Fruit fly (Drosophila melanogaster) whole organism, wandering third instar larva: Measurements from ENCODE around the gene AcCoAS.

Experiments
- CG32264 ChIP-seq: fragments of 200-800 bp; sonication (Bioruptor generic); optimal IDR thresholded peaks from 2 replicates; lab custom pipeline; 2016; ENCODE audit warnings: missing biosample characterization, missing genetic modification characterization
- Dfd ChIP-seq: fragments of >200 bp; optimal IDR thresholded peaks from 2 replicates; lab custom pipeline; 2017; ENCODE audit warnings: missing biosample characterization, missing genetic modification characterization
- Mio ChIP-seq: sonication (Bioruptor generic); optimal IDR thresholded peaks from 2 replicates; lab custom pipeline; 2016; ENCODE audit warnings: missing biosample characterization, missing genetic modification characterization
- Myc ChIP-seq: fragments of >200 bp; optimal IDR thresholded peaks from 2 replicates; lab custom pipeline; 2017
- dsf ChIP-seq: sonication (Bioruptor generic); optimal IDR thresholded peaks from 2 replicates; lab custom pipeline; 2016; ENCODE audit warnings: missing biosample characterization, missing genetic modification characterization, borderline replicate concordance
- fru ChIP-seq: fragments of 200-800 bp; sonication (Bioruptor generic); optimal IDR thresholded peaks from 3 replicates; lab custom pipeline; 2016; ENCODE audit warnings: missing biosample characterization, mild to moderate bottlenecking, missing genetic modification characterization
- psq ChIP-seq: fragments of 200-800 bp; sonication (Bioruptor generic); optimal IDR thresholded peaks from 3 replicates; lab custom pipeline; 2017; ENCODE audit warnings: missing biosample characterization, mild to moderate bottlenecking, missing genetic modification characterization, moderate library complexity

DNA sequence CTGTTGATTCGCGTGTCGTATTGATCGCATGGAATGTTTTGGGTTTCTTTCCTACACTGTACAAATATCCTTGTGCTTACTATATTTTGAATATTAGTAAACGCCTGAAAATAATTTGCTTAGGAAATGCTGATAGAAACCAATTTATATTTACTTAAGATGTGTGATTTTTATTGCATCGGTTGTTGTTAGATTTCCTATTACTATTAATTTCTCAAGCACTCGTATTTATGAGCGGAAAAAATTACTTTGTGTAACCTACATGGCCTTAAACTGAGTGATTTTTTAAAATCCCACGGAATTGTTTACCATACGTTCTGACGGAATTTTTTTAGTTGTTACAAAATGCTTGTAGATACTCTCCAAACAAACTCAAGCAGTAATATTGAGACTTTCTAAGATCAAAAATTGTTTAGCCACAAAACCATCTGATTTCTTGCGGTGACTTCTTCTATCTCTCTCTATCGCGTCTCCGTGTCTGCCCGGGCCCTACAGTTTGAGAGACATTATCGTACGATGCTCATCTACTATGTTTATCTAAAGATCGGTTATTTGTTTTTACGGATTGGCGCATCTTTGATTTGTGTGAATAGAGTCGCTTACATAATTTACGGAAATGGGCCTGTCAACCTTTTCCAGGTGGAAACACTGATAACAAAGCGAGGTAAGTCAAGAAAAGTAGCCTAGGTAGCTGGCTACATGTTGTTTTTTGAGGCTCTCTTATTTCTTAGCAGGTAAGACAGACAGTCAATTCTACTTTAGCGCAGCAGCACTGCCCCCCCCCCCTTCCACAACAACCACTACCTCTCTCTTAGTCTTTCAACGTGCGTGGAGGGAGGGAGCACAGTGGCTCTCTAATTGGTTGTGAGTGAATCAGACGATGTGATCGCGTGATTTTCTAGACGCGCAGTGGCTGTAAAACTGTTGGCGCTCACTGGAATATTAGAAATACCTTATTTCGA, 3.5 kb downstream of the AcCoAS start:
- TF ChIP-seq Mio (GFP tag; lab: Kevin White, UChicago) (no peak), fru (peak; percentile 60), dsf (GFP tag; lab: Kevin White, UChicago) (peak; percentile 6), Myc (lab: Kevin White, UChicago) (peak; percentile 15), Dfd (no peak), psq (GFP tag; lab: Kevin White, UChicago) (peak; percentile 30), CG32264 (GFP tag; lab: Kevin White, UChicago) (no peak)
